Fruit fly (Drosophila melanogaster): Measurements from ENCODE around the gene Grx3.
A peak's percentile ranks its signal among the peaks of the same experiment; 100 is the strongest.

Gene Grx3

dm6 chr2L:13349237-13349902 is 16.9 kb upstream of the Grx3 start:
- TF ChIP-seq CG12768 (GFP tag; optimal IDR thresholded peaks at IDR 0.05) (no peak), CG7045 (GFP tag; optimal IDR thresholded peaks at IDR 0.05) (no peak), CG14711 (tag; optimal IDR thresholded peaks at IDR 0.05) (no peak), CG7101 (tag; optimal IDR thresholded peaks at IDR 0.05) (peak; percentile 15), tj (GFP tag; optimal IDR thresholded peaks at IDR 0.05) (no peak), pad (GFP tag; optimal IDR thresholded peaks at IDR 0.05) (peak; percentile 94), CG33017 (tag; optimal IDR thresholded peaks at IDR 0.05) (no peak), kay (GFP tag; ENCODE audit: borderline replicate concordance) (peak; percentile 38), cic (GFP tag; optimal IDR thresholded peaks at IDR 0.05) (no peak)

dm6 chr2L:13354580-13355347 is 11.5 kb upstream of the Grx3 start, which contains the start of gene CG9395:
CG9395 (minus strand) TSS chr2L:13355073.
- TF ChIP-seq cic (GFP tag; optimal IDR thresholded peaks at IDR 0.05) (no peak), Clk (GFP tag; optimal IDR thresholded peaks at IDR 0.05) (no peak)

dm6 chr2L:13361465-13361864 is 4.8 kb upstream of the Grx3 start, which contains the start of gene CG9377:
CG9377 (minus strand) TSS chr2L:13361565.
- TF ChIP-seq cnc (optimal IDR thresholded peaks at IDR 0.05) = no peak
- no peak for TF ChIP-seq CG14711 (tag; optimal IDR thresholded peaks at IDR 0.05)
- no peak for TF ChIP-seq toe (GFP tag; optimal IDR thresholded peaks at IDR 0.05)
- no peak for TF ChIP-seq CG7045 (GFP tag; optimal IDR thresholded peaks at IDR 0.05)
- no peak for TF ChIP-seq pad (GFP tag; optimal IDR thresholded peaks at IDR 0.05)
- TF ChIP-seq Mnt (GFP tag; optimal IDR thresholded peaks at IDR 0.05) = no peak
- TF ChIP-seq CG5204 (GFP tag; optimal IDR thresholded peaks at IDR 0.05) = no peak
- TF ChIP-seq tj (GFP tag; optimal IDR thresholded peaks at IDR 0.05) = no peak
- TF ChIP-seq CG7101 (tag; optimal IDR thresholded peaks at IDR 0.05) = no peak
- no peak for TF ChIP-seq kay (GFP tag; ENCODE audit: borderline replicate concordance)
- TF ChIP-seq CG11617 (GFP tag; optimal IDR thresholded peaks at IDR 0.05) = no peak
- no peak for TF ChIP-seq CG12768 (GFP tag; optimal IDR thresholded peaks at IDR 0.05)
- TF ChIP-seq Hr96 (GFP tag; optimal IDR thresholded peaks at IDR 0.05) = no peak
- TF ChIP-seq Clk (GFP tag; optimal IDR thresholded peaks at IDR 0.05) = no peak
- no peak for TF ChIP-seq CG1620 (GFP tag; optimal IDR thresholded peaks at IDR 0.05)
- TF ChIP-seq CG33017 (tag; optimal IDR thresholded peaks at IDR 0.05) = no peak

- no peak for TF ChIP-seq CG11617 (GFP tag; optimal IDR thresholded peaks at IDR 0.05)
- peak; percentile 52 for TF ChIP-seq kay (GFP tag; ENCODE audit: borderline replicate concordance)
Measured at dm6 chr2L:13362953-13363352, 3.3 kb upstream of the Grx3 start.

dm6 chr2L:13367378-13367777 is 1.1 kb downstream of the Grx3 start, which contains the start of gene Tap42:
Tap42 (plus strand) TSS chr2L:13367617.
- peak; percentile 34 for TF ChIP-seq CG7101 (tag; optimal IDR thresholded peaks at IDR 0.05)
- no peak for TF ChIP-seq CG14711 (tag; optimal IDR thresholded peaks at IDR 0.05)
- no peak for TF ChIP-seq CG11617 (GFP tag; optimal IDR thresholded peaks at IDR 0.05)
- TF ChIP-seq CG12768 (GFP tag; optimal IDR thresholded peaks at IDR 0.05) = no peak
- peak; percentile 30 for TF ChIP-seq Mnt (GFP tag; optimal IDR thresholded peaks at IDR 0.05)
- TF ChIP-seq CG33017 (tag; optimal IDR thresholded peaks at IDR 0.05) = peak; percentile 26
- TF ChIP-seq cic (GFP tag; optimal IDR thresholded peaks at IDR 0.05) = peak; percentile 22
- peak; percentile 47 for TF ChIP-seq bab1 (GFP tag; optimal IDR thresholded peaks at IDR 0.05)

- TF ChIP-seq cic (GFP tag; optimal IDR thresholded peaks at IDR 0.05) = peak; percentile 78
- TF ChIP-seq cnc (optimal IDR thresholded peaks at IDR 0.05) = no peak
- TF ChIP-seq toe (GFP tag; optimal IDR thresholded peaks at IDR 0.05) = peak; percentile 80
- peak; percentile 83 for TF ChIP-seq CG7045 (GFP tag; optimal IDR thresholded peaks at IDR 0.05)
- TF ChIP-seq kay (GFP tag; ENCODE audit: borderline replicate concordance) = no peak
- TF ChIP-seq CG11617 (GFP tag; optimal IDR thresholded peaks at IDR 0.05) = peak; percentile 85
- peak; percentile 75 for TF ChIP-seq Clk (GFP tag; optimal IDR thresholded peaks at IDR 0.05)
- peak; percentile 92 for TF ChIP-seq Mnt (GFP tag; optimal IDR thresholded peaks at IDR 0.05)
- TF ChIP-seq CG7101 (tag; optimal IDR thresholded peaks at IDR 0.05) = peak; percentile 93
- TF ChIP-seq Crg-1 (GFP tag; optimal IDR thresholded peaks at IDR 0.05) = peak; percentile 96
- TF ChIP-seq CG33017 (tag; optimal IDR thresholded peaks at IDR 0.05) = peak; percentile 92
- peak; percentile 93 for TF ChIP-seq CG12768 (GFP tag; optimal IDR thresholded peaks at IDR 0.05)
- peak; percentile 86 for TF ChIP-seq CG5204 (GFP tag; optimal IDR thresholded peaks at IDR 0.05)
- TF ChIP-seq bab1 (GFP tag; optimal IDR thresholded peaks at IDR 0.05) = peak; percentile 94
- TF ChIP-seq tj (GFP tag; optimal IDR thresholded peaks at IDR 0.05) = peak; percentile 50
- peak; percentile 75 for TF ChIP-seq ovo (GFP tag; optimal IDR thresholded peaks at IDR 0.05)
- TF ChIP-seq CG14711 (tag; optimal IDR thresholded peaks at IDR 0.05) = peak; percentile 82
- peak; percentile 84 for TF ChIP-seq pad (GFP tag; optimal IDR thresholded peaks at IDR 0.05)
- TF ChIP-seq Hr96 (GFP tag; optimal IDR thresholded peaks at IDR 0.05) = peak; percentile 80
- TF ChIP-seq CG1620 (GFP tag; optimal IDR thresholded peaks at IDR 0.05) = peak; percentile 96
Measured at dm6 chr2L:13368940-13369339, 2.7 kb downstream of the Grx3 start, which contains the start of gene CG31855. CG31855 (plus strand) TSS chr2L:13369204.

Data from whole organism, adult.